Worm (Caenorhabditis elegans) whole organism, L1 larva: ENCODE measurements around the gene C29H12.6.

Experiments
- egl-27 ChIP-seq, 2 experiments: fragments of 150-350 bp in 1 of 2; sonication (generic microtip); optimal IDR thresholded peaks; 3 replicates each; lab custom pipeline; 2017 to 2018; ENCODE audit warnings: missing biosample characterization in 2 of 2, missing genetic modification characterization in 2 of 2, missing genetic modification reagents in 2 of 2
- lin-13 ChIP-seq: fragments of 150-350 bp; optimal IDR thresholded peaks from 2 replicates; lab custom pipeline; 2014; ENCODE audit warnings: missing biosample characterization, missing genetic modification reagents, missing genetic modification characterization
- nhr-11 ChIP-seq: fragments of 150-350 bp; optimal IDR thresholded peaks from 2 replicates; lab custom pipeline; 2014; ENCODE audit warnings: missing biosample characterization, missing genetic modification characterization
- nhr-76 ChIP-seq: sonication (generic microtip); optimal IDR thresholded peaks from 2 replicates; lab custom pipeline; 2017; ENCODE audit warnings: missing biosample characterization, missing genetic modification characterization

ce11 chrII:6147131-6147530 lies 29.1 kb upstream of the C29H12.6 start:
- TF ChIP-seq nhr-76 (tag; lab: Kevin White, UChicago) (no peak), nhr-11 (no peak), egl-27 (tag; optimal IDR thresholded peaks at IDR 0.05; lab: Kevin White, UChicago) (no peak), lin-13 (no peak)
